Worm (Caenorhabditis elegans): ENCODE data around the gene clec-21.

Gene clec-21

ce11 chrII:1537321-1537720 is 46.7 kb downstream of the clec-21 start, which contains the start of gene fbxb-42:
TSS of gene fbxb-42 (plus strand) at chrII:1537621.
- TF ChIP-seq egl-27 (tag; optimal IDR thresholded peaks at IDR 0.05): no peak

ce11 chrII:1535931-1536330 is 48.1 kb downstream of the clec-21 start, which contains the start of gene fbxb-43:
TSS of gene fbxb-43 (plus strand) at chrII:1536231.
- TF ChIP-seq elt-3 (tag; optimal IDR thresholded peaks at IDR 0.05): no peak
- no peak for TF ChIP-seq nhr-76 (tag; optimal IDR thresholded peaks at IDR 0.05)
- no peak for TF ChIP-seq mab-9 (GFP tag; IDR thresholded peaks at IDR 0.05)
- no peak for TF ChIP-seq ceh-88 (GFP tag; IDR thresholded peaks at IDR 0.05)
- no peak for TF ChIP-seq sup-37 (GFP tag; optimal IDR thresholded peaks at IDR 0.05)
- TF ChIP-seq hlh-17 (GFP tag; optimal IDR thresholded peaks at IDR 0.05; ENCODE audit: borderline replicate concordance): no peak
- no peak for TF ChIP-seq aly-2 (tag; optimal IDR thresholded peaks at IDR 0.05)
- TF ChIP-seq nhr-12 (tag; optimal IDR thresholded peaks at IDR 0.05): no peak
- TF ChIP-seq mef-2 (tag; optimal IDR thresholded peaks at IDR 0.05): no peak
- no peak for TF ChIP-seq nhr-237 (tag; optimal IDR thresholded peaks at IDR 0.05)
- TF ChIP-seq egl-27 (tag; optimal IDR thresholded peaks at IDR 0.05): no peak
- TF ChIP-seq C16A3.4 (tag; optimal IDR thresholded peaks at IDR 0.05): no peak
- TF ChIP-seq hpl-2 (GFP tag; optimal IDR thresholded peaks at IDR 0.05): no peak

All from whole organism, L1 larva.